Worm (Caenorhabditis elegans) whole organism, L4 larva: ENCODE results near the gene sumv-1.

Experiments used
- F49E8.2 ChIP-seq: sonication (generic microtip); optimal IDR thresholded peaks from 2 replicates; lab custom pipeline; 2016; ENCODE audit warnings: missing compliant biosample characterization, mild to moderate bottlenecking, missing genetic modification characterization, borderline replicate concordance
- T26A8.4 ChIP-seq: fragments of 200-800 bp; sonication (Bioruptor generic); IDR thresholded peaks from 2 replicates; pipeline ENCODE4 v1.3.6; 2022; ENCODE audit warnings: missing genetic modification characterization, missing compliant biosample characterization
- Y105C5A.15 ChIP-seq: fragments of 200-800 bp; sonication (Bioruptor generic); IDR thresholded peaks from 2 replicates; pipeline ENCODE4 v1.3.6; 2022; ENCODE audit warnings: missing genetic modification characterization, missing compliant biosample characterization
- aly-2 ChIP-seq: sonication (generic microtip); optimal IDR thresholded peaks from 2 replicates; lab custom pipeline; 2018; ENCODE audit warnings: missing biosample characterization, missing genetic modification characterization
- attf-4 ChIP-seq: sonication (generic microtip); optimal IDR thresholded peaks from 3 replicates; lab custom pipeline; 2017; ENCODE audit warnings: missing biosample characterization, missing genetic modification characterization
- ceh-28 ChIP-seq: fragments of 150-350 bp; optimal IDR thresholded peaks from 2 replicates; lab custom pipeline; 2014; ENCODE audit warnings: missing biosample characterization, missing genetic modification reagents, missing genetic modification characterization
- ceh-32 ChIP-seq: sonication (generic microtip); optimal IDR thresholded peaks from 2 replicates; lab custom pipeline; 2016; ENCODE audit warnings: mild to moderate bottlenecking, missing genetic modification characterization, missing compliant biosample characterization; ENCODE audit not compliant: poor library complexity
- daf-16 ChIP-seq, 3 experiments: sonication (generic microtip); optimal IDR thresholded peaks; 2 replicates each; lab custom pipeline; 2016 to 2017; ENCODE audit warnings: missing genetic modification characterization in 3 of 3, missing genetic modification reagents in 3 of 3, mild to moderate bottlenecking in 2 of 3, missing compliant biosample characterization in 2 of 3, missing biosample characterization in 1 of 3, moderate library complexity in 1 of 3
- daf-8 ChIP-seq: fragments of 200-800 bp; sonication (Bioruptor generic); IDR thresholded peaks from 2 replicates; pipeline ENCODE4 v1.3.6; 2022; ENCODE audit warnings: missing genetic modification characterization, missing compliant biosample characterization
- dmd-8 ChIP-seq: fragments of 200-800 bp; sonication (Bioruptor generic); IDR thresholded peaks from 2 replicates; pipeline ENCODE4 v1.3.6; 2022; ENCODE audit warnings: missing genetic modification characterization, missing compliant biosample characterization
- dmd-9 ChIP-seq: fragments of 200-800 bp; sonication (Bioruptor generic); IDR thresholded peaks from 2 replicates; pipeline ENCODE4 v1.3.6; 2022; ENCODE audit warnings: missing genetic modification reagents, missing genetic modification characterization, missing compliant biosample characterization
- dpl-1 ChIP-seq: fragments of 150-350 bp; optimal IDR thresholded peaks from 2 replicates; lab custom pipeline; 2014; ENCODE audit warnings: missing biosample characterization, missing genetic modification reagents, missing genetic modification characterization
- dve-1 ChIP-seq: sonication (generic microtip); optimal IDR thresholded peaks from 2 replicates; lab custom pipeline; 2017; ENCODE audit warnings: antibody characterized with exemption, mild to moderate bottlenecking, missing genetic modification characterization, missing compliant biosample characterization; ENCODE audit not compliant: insufficient read depth
- egl-43 ChIP-seq: fragments of 200-800 bp; sonication (Bioruptor generic); IDR thresholded peaks from 2 replicates; pipeline ENCODE4 v1.3.6; 2022; ENCODE audit warnings: missing genetic modification reagents, missing genetic modification characterization, missing compliant biosample characterization
- fos-1 ChIP-seq: fragments of 150-350 bp; optimal IDR thresholded peaks from 2 replicates; lab custom pipeline; 2014; ENCODE audit warnings: missing biosample characterization, missing genetic modification characterization
- hlh-30 ChIP-seq: sonication (generic microtip); optimal IDR thresholded peaks from 2 replicates; lab custom pipeline; 2017; ENCODE audit warnings: antibody characterized with exemption, mild to moderate bottlenecking, missing genetic modification characterization, missing compliant biosample characterization; ENCODE audit not compliant: insufficient read depth
- jun-1 ChIP-seq: fragments of 150-350 bp; optimal IDR thresholded peaks from 2 replicates; lab custom pipeline; 2014; ENCODE audit warnings: missing biosample characterization, missing genetic modification reagents, missing genetic modification characterization
- lim-7 ChIP-seq: fragments of 200-800 bp; sonication (Bioruptor generic); IDR thresholded peaks from 2 replicates; pipeline ENCODE4 v1.3.6; 2022; ENCODE audit warnings: missing genetic modification characterization, missing compliant biosample characterization
- lin-1 ChIP-seq: fragments of 200-800 bp; sonication (Bioruptor generic); IDR thresholded peaks from 2 replicates; pipeline ENCODE4 v1.3.6; 2022; ENCODE audit warnings: missing genetic modification reagents, missing genetic modification characterization, missing compliant biosample characterization
- lin-13 ChIP-seq: fragments of 150-350 bp; optimal IDR thresholded peaks from 2 replicates; lab custom pipeline; 2014; ENCODE audit warnings: missing biosample characterization, missing genetic modification reagents, missing genetic modification characterization
- lin-39 ChIP-seq: fragments of 150-350 bp; optimal IDR thresholded peaks from 2 replicates; lab custom pipeline; 2014; ENCODE audit warnings: missing biosample characterization, missing genetic modification reagents, missing genetic modification characterization
- lsy-2 ChIP-seq, 2 experiments: fragments of 150-350 bp in 1 of 2; sonication (generic microtip) in 1 of 2; optimal IDR thresholded peaks; 2 replicates each; lab custom pipeline; 2014 to 2017; ENCODE audit warnings: missing biosample characterization in 2 of 2, missing genetic modification characterization in 2 of 2
- madf-5 ChIP-seq, 2 experiments: fragments of 200-800 bp; sonication (Bioruptor generic); IDR thresholded peaks; 2 replicates each; pipeline ENCODE4 v1.3.6; 2022; ENCODE audit warnings: missing compliant biosample characterization in 2 of 2, missing genetic modification characterization in 2 of 2
- mdl-1 ChIP-seq, 2 experiments: fragments of 150-350 bp in 1 of 2; sonication (generic microtip) in 1 of 2; optimal IDR thresholded peaks; 2 replicates each; lab custom pipeline; 2014 to 2017; ENCODE audit warnings: missing biosample characterization in 2 of 2, missing genetic modification characterization in 2 of 2
- mdt-29 ChIP-seq: fragments of 200-800 bp; sonication (Bioruptor generic); IDR thresholded peaks from 2 replicates; pipeline ENCODE4 v1.3.6; 2022; ENCODE audit warnings: missing genetic modification reagents, missing genetic modification characterization, missing compliant biosample characterization
- mep-1 ChIP-seq: fragments of 150-350 bp; sonication (generic microtip); optimal IDR thresholded peaks from 3 replicates; lab custom pipeline; 2014; ENCODE audit warnings: missing biosample characterization, missing genetic modification characterization
- mes-2 ChIP-seq: sonication (generic microtip); optimal IDR thresholded peaks from 2 replicates; lab custom pipeline; 2016; ENCODE audit warnings: missing genotype, mild to moderate bottlenecking, missing genetic modification characterization, missing compliant biosample characterization; ENCODE audit not compliant: poor library complexity, severe bottlenecking
- mxl-2 ChIP-seq: fragments of 200-800 bp; sonication (Bioruptor generic); conservative IDR thresholded peaks from 2 replicates; pipeline ENCODE4 v1.3.6; 2022; ENCODE audit warnings: missing genetic modification reagents, missing genetic modification characterization, missing compliant biosample characterization
- nhr-102 ChIP-seq: sonication (generic microtip); optimal IDR thresholded peaks from 2 replicates; lab custom pipeline; 2016; ENCODE audit warnings: mild to moderate bottlenecking, missing genetic modification characterization, moderate library complexity, missing compliant biosample characterization
- nhr-237 ChIP-seq: sonication (generic microtip); optimal IDR thresholded peaks from 2 replicates; lab custom pipeline; 2017; ENCODE audit warnings: missing biosample characterization, missing genetic modification characterization
- pha-4 ChIP-seq, 2 experiments: fragments of 150-350 bp in 1 of 2; fragments of 200-800 bp in 1 of 2; sonication (Bioruptor generic) in 1 of 2; IDR thresholded peaks in 1 of 2; optimal IDR thresholded peaks in 1 of 2; 2 replicates each; pipeline versions ENCODE4 v1.3.6 to Lab custom; 2014 to 2022; ENCODE audit warnings: missing genetic modification characterization in 2 of 2, missing genetic modification reagents in 2 of 2, missing biosample characterization in 1 of 2, missing compliant biosample characterization in 1 of 2
- rbr-2 ChIP-seq: sonication (generic microtip); optimal IDR thresholded peaks from 2 replicates; lab custom pipeline; 2016; ENCODE audit warnings: missing genotype, missing genetic modification characterization, missing compliant biosample characterization
- saeg-2 ChIP-seq: fragments of 200-800 bp; sonication (Bioruptor generic); IDR thresholded peaks from 2 replicates; pipeline ENCODE4 v1.3.6; 2022; ENCODE audit warnings: missing genetic modification reagents, missing genetic modification characterization, missing compliant biosample characterization
- set-16 ChIP-seq: fragments of 200-800 bp; sonication (Bioruptor generic); IDR thresholded peaks from 2 replicates; pipeline ENCODE4 v1.3.6; 2022; ENCODE audit warnings: missing genetic modification reagents, missing genetic modification characterization, missing compliant biosample characterization
- skn-1 ChIP-seq: fragments of 150-350 bp; optimal IDR thresholded peaks from 2 replicates; lab custom pipeline; 2014; ENCODE audit warnings: missing biosample characterization, missing genetic modification characterization
- tra-1 ChIP-seq: fragments of 200-800 bp; sonication (Bioruptor generic); IDR thresholded peaks from 2 replicates; pipeline ENCODE4 v1.3.6; 2022; ENCODE audit warnings: missing genetic modification reagents, missing genetic modification characterization, missing compliant biosample characterization
- unc-62 ChIP-seq, 3 experiments: fragments of 150-350 bp in 1 of 3; sonication (generic microtip); optimal IDR thresholded peaks in 2 of 3; peaks in 1 of 3; 1 replicate in 1 of 3; 2 replicates in 2 of 3; lab custom pipeline; 2014 to 2017; ENCODE audit warnings: missing biosample characterization in 3 of 3, missing genetic modification characterization in 3 of 3, missing genetic modification reagents in 3 of 3, missing genotype in 1 of 3
- vab-7 ChIP-seq: fragments of 200-800 bp; sonication (Bioruptor generic); IDR thresholded peaks from 2 replicates; pipeline ENCODE4 v1.3.6; 2022; ENCODE audit warnings: missing genetic modification reagents, missing genetic modification characterization, missing compliant biosample characterization
- zfp-3 ChIP-seq: fragments of 200-800 bp; sonication (Bioruptor generic); conservative IDR thresholded peaks from 2 replicates; pipeline ENCODE4 v1.3.6; 2022; ENCODE audit warnings: missing genetic modification reagents, missing genetic modification characterization, missing compliant biosample characterization
- zip-11 ChIP-seq: fragments of 200-800 bp; sonication (Bioruptor generic); IDR thresholded peaks from 2 replicates; pipeline ENCODE4 v1.3.6; 2022; ENCODE audit warnings: missing genetic modification characterization, missing compliant biosample characterization
- ztf-7 ChIP-seq: fragments of 150-350 bp; optimal IDR thresholded peaks from 2 replicates; lab custom pipeline; 2014; ENCODE audit warnings: missing biosample characterization, missing genetic modification characterization

sumv-1 gene

DNA sequence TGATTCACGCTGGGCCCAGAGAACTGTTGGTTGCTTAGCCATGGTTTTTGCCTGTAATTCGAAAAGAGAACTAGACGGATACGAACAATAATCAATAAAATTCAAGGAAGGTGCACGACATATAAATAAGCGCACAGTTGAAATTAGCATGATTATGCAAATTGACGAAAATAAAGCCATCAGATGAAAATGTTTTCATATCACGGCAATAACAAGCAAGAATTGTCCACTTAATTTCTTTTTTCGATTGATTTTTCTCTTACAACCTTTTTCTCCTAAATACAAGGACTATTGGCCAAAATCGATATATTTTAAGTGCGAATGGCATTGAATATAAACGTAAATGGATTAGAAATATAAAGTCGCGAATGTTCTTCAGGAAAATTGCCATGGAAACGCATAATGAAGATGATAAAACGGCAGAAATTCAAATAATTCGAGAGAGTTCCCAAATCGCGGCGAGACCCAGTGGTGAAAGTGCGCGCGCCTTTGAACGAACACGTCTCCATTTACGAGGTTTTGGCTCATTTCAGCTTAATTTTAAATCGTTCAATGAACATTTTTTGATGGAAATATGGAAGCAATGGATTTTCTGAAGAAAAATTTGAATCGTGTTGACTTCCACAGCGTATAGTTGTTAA lies 20.8 kb upstream of the sumv-1 start, which contains the start of the genes daf-41 and toc-1:
Gene daf-41 (minus strand): TSS at position 51 of the 641 bp plus-strand sequence.
Gene toc-1 (plus strand): TSS at position 537 of the 641 bp plus-strand sequence.
- peak; percentile 17 for TF ChIP-seq ztf-7 (tag; lab: Kevin White, UChicago)
- no peak for TF ChIP-seq attf-4 (tag; lab: Kevin White, UChicago)
- no peak for TF ChIP-seq jun-1 (tag; lab: Kevin White, UChicago)
- TF ChIP-seq mes-2 (tag; lab: Kevin White, UChicago) = peak; percentile 71
- no peak for TF ChIP-seq mdl-1 (tag; optimal IDR thresholded peaks at IDR 0.05; lab: Kevin White, UChicago)
- no peak for TF ChIP-seq mxl-2
- TF ChIP-seq lsy-2 (tag; optimal IDR thresholded peaks at IDR 0.05; lab: Kevin White, UChicago) = peak in 1 of 2 experiments; percentile 77
- TF ChIP-seq hlh-30 (tag; lab: Kevin White, UChicago) = peak; percentile 10
- no peak for TF ChIP-seq nhr-102 (tag; lab: Kevin White, UChicago)
- TF ChIP-seq dve-1 = peak; percentile 25
- no peak for TF ChIP-seq set-16
- no peak for TF ChIP-seq daf-8 (GFP tag; lab: Robert Waterston, UW)
- TF ChIP-seq dmd-8 (GFP tag; lab: Robert Waterston, UW) = no peak
- no peak for TF ChIP-seq daf-16 (GFP tag; optimal IDR thresholded peaks at IDR 0.05; lab: Kevin White, UChicago)
- peak; percentile 24 for TF ChIP-seq daf-16 (tag; optimal IDR thresholded peaks at IDR 0.05; lab: Kevin White, UChicago)
- TF ChIP-seq rbr-2 (tag; lab: Kevin White, UChicago) = peak; percentile 25
- TF ChIP-seq fos-1 (tag; lab: Kevin White, UChicago) = no peak
- TF ChIP-seq lin-39 = no peak
- no peak for TF ChIP-seq vab-7 (GFP tag; lab: Robert Waterston, UW)
- no peak for TF ChIP-seq mdt-29 (GFP tag; lab: Robert Waterston, UW)
- TF ChIP-seq lin-13 (GFP tag; lab: Kevin White, UChicago) = no peak
- no peak for TF ChIP-seq aly-2 (tag; lab: Kevin White, UChicago)
- no peak for TF ChIP-seq egl-43 (GFP tag; lab: Robert Waterston, UW)
- TF ChIP-seq dmd-9 (GFP tag; lab: Robert Waterston, UW) = no peak
- TF ChIP-seq ceh-32 = no peak
- no peak for TF ChIP-seq pha-4 (GFP tag; IDR thresholded peaks at IDR 0.05; lab: Robert Waterston, UW)
- peak; percentile 75 for TF ChIP-seq pha-4 (tag; optimal IDR thresholded peaks at IDR 0.05; lab: Kevin White, UChicago)
- TF ChIP-seq zip-11 (GFP tag; lab: Robert Waterston, UW) = no peak
- TF ChIP-seq F49E8.2 (tag; lab: Kevin White, UChicago) = no peak
- TF ChIP-seq Y105C5A.15 (GFP tag; lab: Robert Waterston, UW) = no peak
- peak; percentile 60 for TF ChIP-seq dpl-1 (GFP tag; lab: Kevin White, UChicago)
- peak; percentile 44 for TF ChIP-seq mep-1 (tag; lab: Kevin White, UChicago)
- peak in 1 of 2 experiments; percentile 50 for TF ChIP-seq unc-62 (GFP tag; optimal IDR thresholded peaks at IDR 0.05 in 1 of 2; lab: Kevin White, UChicago)
- no peak for TF ChIP-seq unc-62 (tag; optimal IDR thresholded peaks at IDR 0.05; lab: Kevin White, UChicago)
- TF ChIP-seq lim-7 = no peak
- TF ChIP-seq tra-1 (GFP tag; lab: Robert Waterston, UW) = no peak
- TF ChIP-seq, all 104 proteins: peak for 11

DNA sequence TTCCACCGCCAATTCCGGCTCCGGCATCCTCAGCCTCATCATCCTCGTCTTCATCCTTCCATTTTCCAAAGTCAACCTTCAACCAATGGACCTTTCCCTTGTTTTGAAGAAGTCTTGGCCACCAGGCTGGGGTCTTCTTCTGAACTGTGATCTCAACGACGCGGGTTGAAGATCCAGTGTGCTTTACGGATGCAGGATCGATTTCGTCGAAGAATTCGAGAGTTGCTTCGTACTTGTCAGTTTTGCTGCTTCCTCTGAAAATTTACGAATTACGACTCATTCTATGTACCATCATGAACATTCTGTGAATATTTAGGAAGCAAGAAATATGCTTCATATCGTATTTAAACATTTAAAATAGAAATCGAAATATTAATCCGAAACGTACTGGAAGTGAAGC lies 20.3 kb upstream of the sumv-1 start:
- TF ChIP-seq T26A8.4 (0 out of 2 replicates have a peak, but pooled peaks have one; percentile 27), mdt-29 (GFP tag; lab: Robert Waterston, UW) (no peak), saeg-2 (no peak), skn-1 (tag; lab: Kevin White, UChicago) (no peak), unc-62 (GFP tag; optimal IDR thresholded peaks at IDR 0.05 in 1 of 2; lab: Kevin White, UChicago) (no peak), unc-62 (tag; optimal IDR thresholded peaks at IDR 0.05; lab: Kevin White, UChicago) (no peak), F49E8.2 (tag; lab: Kevin White, UChicago) (no peak), madf-5 (GFP tag; IDR thresholded peaks at IDR 0.05; lab: Robert Waterston, UW) (no peak), zfp-3 (GFP tag; lab: Robert Waterston, UW) (0 out of 2 replicates have a peak, but pooled peaks have one; percentile 27), daf-8 (GFP tag; lab: Robert Waterston, UW) (no peak), ceh-28 (tag; lab: Kevin White, UChicago) (no peak), nhr-237 (no peak), lin-1 (GFP tag; lab: Robert Waterston, UW) (no peak)
